Fruit fly (Drosophila melanogaster) whole organism, pupa: ENCODE data around the gene krz.

Source experiments
- CG10348 ChIP-seq: fragments of 200-800 bp; sonication (Bioruptor generic); IDR thresholded peaks from 2 replicates; pipeline ENCODE4 v1.3.6; 2022; ENCODE audit warnings: missing biosample characterization, missing genetic modification characterization
- CG14655 ChIP-seq: fragments of 200-800 bp; sonication (Bioruptor generic); optimal IDR thresholded peaks from 3 replicates; lab custom pipeline; 2017; ENCODE audit warnings: mild to moderate bottlenecking, missing biosample characterization, missing genetic modification reagents, missing genetic modification characterization
- CG32121 ChIP-seq: fragments of 200-800 bp; sonication (Bioruptor generic); IDR thresholded peaks from 2 replicates; pipeline ENCODE4 v1.3.6; 2022; ENCODE audit warnings: missing biosample characterization, missing genetic modification characterization
- CG8159 ChIP-seq: fragments of 200-800 bp; sonication (Bioruptor generic); optimal IDR thresholded peaks from 3 replicates; lab custom pipeline; 2018; ENCODE audit warnings: missing biosample characterization, mild to moderate bottlenecking, missing genetic modification characterization, moderate library complexity
- EcR ChIP-seq: fragments of 200-800 bp; sonication (Bioruptor generic); optimal IDR thresholded peaks from 3 replicates; lab custom pipeline; 2019; ENCODE audit warnings: missing biosample characterization, missing genetic modification characterization, mild to moderate bottlenecking, moderate library complexity, missing genetic modification reagents
- Pif1B ChIP-seq: fragments of 200-800 bp; sonication (Bioruptor generic); optimal IDR thresholded peaks from 3 replicates; lab custom pipeline; 2016; ENCODE audit warnings: missing biosample characterization, missing genetic modification characterization
- fd96Ca ChIP-seq: fragments of 200-800 bp; sonication (Bioruptor generic); IDR thresholded peaks from 3 replicates; pipeline ENCODE4 v1.3.6; 2022; ENCODE audit warnings: missing biosample characterization, missing genetic modification characterization
- rn ChIP-seq: fragments of 200-800 bp; sonication (Bioruptor generic); IDR thresholded peaks from 2 replicates; pipeline ENCODE4 v1.3.6; 2022; ENCODE audit warnings: missing biosample characterization, missing genetic modification characterization

DNA sequence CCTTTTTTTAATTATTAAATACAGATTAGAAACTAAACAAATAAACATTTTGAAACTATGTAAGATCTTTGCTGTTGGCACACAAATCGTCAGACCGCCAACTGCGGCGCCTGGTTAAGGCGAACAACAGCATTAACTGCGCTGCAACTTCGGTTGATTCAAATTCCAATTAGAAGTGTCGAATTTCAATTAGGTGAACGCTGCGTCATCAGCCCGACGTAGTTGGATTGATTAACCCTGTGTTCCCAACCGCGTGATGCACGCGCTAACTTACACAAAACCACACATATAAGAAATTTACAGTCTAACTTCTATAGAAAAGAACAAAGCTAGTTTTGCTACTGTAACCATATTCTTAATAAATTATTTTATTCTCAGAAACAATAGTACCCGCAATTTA, 1.1 kb downstream of the krz start:
- TF ChIP-seq fd96Ca, result no peak
- no peak for TF ChIP-seq EcR (GFP tag; lab: Kevin White, UChicago)
- TF ChIP-seq CG14655 (GFP tag; lab: Kevin White, UChicago), result no peak
- TF ChIP-seq CG10348 (GFP tag; lab: Robert Waterston, UW), result no peak
- TF ChIP-seq Pif1B (GFP tag; lab: Kevin White, UChicago), result no peak
- no peak for TF ChIP-seq CG32121 (GFP tag; lab: Robert Waterston, UW)
- TF ChIP-seq CG8159 (tag; lab: Kevin White, UChicago), result no peak
- no peak for TF ChIP-seq rn
